Worm (Caenorhabditis elegans): Measurements from ENCODE around the gene unc-49.

Gene unc-49

DNA sequence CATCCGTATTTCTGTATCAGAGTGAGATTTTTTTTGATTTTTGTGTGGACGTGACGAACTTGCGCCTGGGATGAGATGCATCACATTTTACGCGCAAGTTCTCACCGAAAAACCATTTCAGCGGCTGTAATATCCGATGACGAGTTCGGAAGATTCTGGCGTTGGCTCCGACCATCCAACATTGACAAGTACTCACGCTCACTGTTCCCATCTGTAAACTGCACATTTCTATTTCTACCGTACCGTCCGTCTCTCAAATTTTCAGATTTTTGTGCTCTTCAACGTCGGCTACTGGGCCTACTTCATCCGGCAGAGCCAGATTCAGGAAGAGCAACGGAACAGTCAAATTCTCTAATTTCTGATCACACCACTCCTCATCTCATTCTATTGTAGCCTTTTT lies 6.9 kb downstream of the unc-49 start:
- TF ChIP-seq jun-1 (tag; optimal IDR thresholded peaks at IDR 0.05), result no peak
- no peak for TF ChIP-seq R02D3.7 (tag; optimal IDR thresholded peaks at IDR 0.05)
- no peak for TF ChIP-seq nhr-28 (tag; optimal IDR thresholded peaks at IDR 0.05)
- no peak for TF ChIP-seq sea-2 (GFP tag; optimal IDR thresholded peaks at IDR 0.05)
- no peak for TF ChIP-seq ZK546.5 (tag; optimal IDR thresholded peaks at IDR 0.05)
- TF ChIP-seq ceh-9 (tag; optimal IDR thresholded peaks at IDR 0.05), result no peak
- TF ChIP-seq unc-62 (GFP tag; optimal IDR thresholded peaks at IDR 0.05), result no peak
- TF ChIP-seq aly-2 (tag; optimal IDR thresholded peaks at IDR 0.05), result no peak
- no peak for TF ChIP-seq egl-5 (tag; optimal IDR thresholded peaks at IDR 0.05)
- TF ChIP-seq ztf-11 (tag; optimal IDR thresholded peaks at IDR 0.05), result no peak
- no peak for TF ChIP-seq ceh-16 (tag; optimal IDR thresholded peaks at IDR 0.05)
- TF ChIP-seq nhr-43 (tag; optimal IDR thresholded peaks at IDR 0.05; ENCODE audit: poor library complexity, severe bottlenecking), result no peak
- no peak for TF ChIP-seq tbx-2 (tag; optimal IDR thresholded peaks at IDR 0.05)
- no peak for TF ChIP-seq nhr-76 (tag; optimal IDR thresholded peaks at IDR 0.05)
- TF ChIP-seq lsy-12 (tag; optimal IDR thresholded peaks at IDR 0.05), result no peak

DNA sequence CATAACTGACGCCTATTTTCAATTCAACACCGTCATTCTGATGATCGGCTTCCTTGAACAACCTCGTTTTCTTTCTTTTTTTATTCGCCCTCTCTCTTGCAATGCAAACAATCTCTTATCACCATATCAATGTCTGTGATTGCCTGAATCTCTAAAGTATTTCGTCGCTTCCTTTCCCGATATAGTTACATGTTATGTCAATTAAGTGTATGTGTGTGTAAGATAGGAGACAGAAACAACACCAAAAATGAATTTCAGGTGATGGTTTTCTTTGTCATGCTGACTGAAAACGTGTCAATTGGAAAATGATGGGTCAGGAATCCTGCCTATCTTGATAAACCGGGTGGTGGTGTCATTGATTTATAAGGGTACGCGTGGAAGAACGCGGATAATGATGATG lies 12.7 kb downstream of the unc-49 start:
- TF ChIP-seq unc-62 (GFP tag; optimal IDR thresholded peaks at IDR 0.05) (no peak), egl-27 (tag; optimal IDR thresholded peaks at IDR 0.05) (no peak), ama-1 (optimal IDR thresholded peaks at IDR 0.05) (no peak), sea-2 (GFP tag; optimal IDR thresholded peaks at IDR 0.05) (no peak), fos-1 (tag; optimal IDR thresholded peaks at IDR 0.05) (peak; percentile 16), skn-1 (tag; optimal IDR thresholded peaks at IDR 0.05) (no peak), zag-1 (tag; optimal IDR thresholded peaks at IDR 0.05) (no peak), ceh-9 (tag; optimal IDR thresholded peaks at IDR 0.05) (no peak), nhr-11 (tag; optimal IDR thresholded peaks at IDR 0.05) (no peak), jun-1 (tag; optimal IDR thresholded peaks at IDR 0.05) (peak; percentile 59), nfya-1 (tag; optimal IDR thresholded peaks at IDR 0.05; ENCODE audit: insufficient read depth) (peak; percentile 22), lin-39 (tag; optimal IDR thresholded peaks at IDR 0.05) (no peak), lin-15B (tag; optimal IDR thresholded peaks at IDR 0.05) (no peak), egl-5 (tag; optimal IDR thresholded peaks at IDR 0.05) (no peak), aly-2 (tag; optimal IDR thresholded peaks at IDR 0.05) (no peak), ztf-11 (tag; optimal IDR thresholded peaks at IDR 0.05) (no peak), mml-1 (tag; optimal IDR thresholded peaks at IDR 0.05) (no peak), R02D3.7 (tag; optimal IDR thresholded peaks at IDR 0.05) (no peak), lsy-12 (tag; optimal IDR thresholded peaks at IDR 0.05) (no peak), elt-1 (tag; optimal IDR thresholded peaks at IDR 0.05) (no peak), nhr-25 (tag; optimal IDR thresholded peaks at IDR 0.05) (peak; percentile 57), mdl-1 (tag; optimal IDR thresholded peaks at IDR 0.05) (no peak), pqm-1 (tag; optimal IDR thresholded peaks at IDR 0.05) (peak; percentile 94), ztf-4 (tag; optimal IDR thresholded peaks at IDR 0.05) (no peak), nhr-23 (tag; optimal IDR thresholded peaks at IDR 0.05) (peak; percentile 43), unc-39 (tag; optimal IDR thresholded peaks at IDR 0.05) (no peak), tbx-2 (tag; optimal IDR thresholded peaks at IDR 0.05) (no peak), nhr-43 (tag; optimal IDR thresholded peaks at IDR 0.05; ENCODE audit: poor library complexity, severe bottlenecking) (peak; percentile 40), ZK546.5 (tag; optimal IDR thresholded peaks at IDR 0.05) (no peak), elt-3 (tag; optimal IDR thresholded peaks at IDR 0.05) (peak in 2 of 3 experiments; percentile 32 to 77), ceh-28 (tag; optimal IDR thresholded peaks at IDR 0.05) (peak; percentile 22), nhr-12 (tag; optimal IDR thresholded peaks at IDR 0.05) (no peak), daf-12 (tag; optimal IDR thresholded peaks at IDR 0.05) (no peak), hmg-11 (tag; optimal IDR thresholded peaks at IDR 0.05) (no peak), snpc-4 (tag; optimal IDR thresholded peaks at IDR 0.05) (no peak), elt-2 (tag; optimal IDR thresholded peaks at IDR 0.05) (peak; percentile 95), fkh-10 (GFP tag; optimal IDR thresholded peaks at IDR 0.05) (no peak), nhr-77 (tag; optimal IDR thresholded peaks at IDR 0.05) (no peak), eor-1 (tag; optimal IDR thresholded peaks at IDR 0.05) (no peak), ceh-82 (tag; optimal IDR thresholded peaks at IDR 0.05) (no peak), ceh-16 (tag; optimal IDR thresholded peaks at IDR 0.05) (no peak), pha-4 (tag; optimal IDR thresholded peaks at IDR 0.05) (no peak), nhr-76 (tag; optimal IDR thresholded peaks at IDR 0.05) (no peak), nhr-28 (tag; optimal IDR thresholded peaks at IDR 0.05) (no peak), fkh-2 (tag; optimal IDR thresholded peaks at IDR 0.05) (no peak), nhr-237 (tag; optimal IDR thresholded peaks at IDR 0.05) (no peak), nhr-67 (tag; optimal IDR thresholded peaks at IDR 0.05) (no peak)

Data from whole organism, L3 larva.